Fruit fly (Drosophila melanogaster) whole organism, embryonic: ENCODE measurements around the gene mAChR-C.

Experiments
- Ada2b ChIP-seq: fragments of 200-800 bp; sonication (Bioruptor generic); IDR thresholded peaks from 2 replicates; pipeline ENCODE4 v1.3.6; 2022; ENCODE audit warnings: missing biosample characterization, missing genetic modification characterization
- Atf6 ChIP-seq: fragments of 200-800 bp; sonication (Bioruptor generic); IDR thresholded peaks from 2 replicates; pipeline ENCODE4 v1.3.6; 2022; ENCODE audit warnings: missing biosample characterization, missing genetic modification characterization
- B-H2 ChIP-seq: fragments of 200-800 bp; sonication (Bioruptor generic); optimal IDR thresholded peaks from 2 replicates; lab custom pipeline; 2018; ENCODE audit warnings: missing biosample characterization, mild to moderate bottlenecking, missing genetic modification characterization
- BtbVII ChIP-seq: fragments of 200-800 bp; sonication (Bioruptor generic); optimal IDR thresholded peaks from 3 replicates; lab custom pipeline; 2017; ENCODE audit warnings: missing biosample characterization, mild to moderate bottlenecking, missing genetic modification characterization
- Bteb2 ChIP-seq: fragments of 200-800 bp; sonication (Bioruptor generic); optimal IDR thresholded peaks from 2 replicates; lab custom pipeline; 2016; ENCODE audit warnings: missing biosample characterization, missing genetic modification characterization
- CG1233 ChIP-seq: fragments of 200-800 bp; sonication (Bioruptor generic); optimal IDR thresholded peaks from 4 replicates; lab custom pipeline; 2018; ENCODE audit warnings: missing biosample characterization, mild to moderate bottlenecking, missing genetic modification characterization
- CG12769 ChIP-seq: fragments of 200-800 bp; sonication (Bioruptor generic); optimal IDR thresholded peaks from 2 replicates; lab custom pipeline; 2019; ENCODE audit warnings: missing biosample characterization, mild to moderate bottlenecking, missing genetic modification characterization, moderate library complexity
- CG14014 ChIP-seq: fragments of 200-800 bp; sonication (Bioruptor generic); IDR thresholded peaks from 2 replicates; pipeline ENCODE4 v1.3.6; 2022; ENCODE audit warnings: missing biosample characterization, missing genetic modification characterization
- CG14667 ChIP-seq: fragments of 200-800 bp; sonication (Bioruptor generic); IDR thresholded peaks from 2 replicates; pipeline ENCODE4 v1.3.6; 2022; ENCODE audit warnings: missing biosample characterization, missing genetic modification characterization
- CG17328 ChIP-seq: fragments of 200-800 bp; sonication (Bioruptor generic); IDR thresholded peaks from 2 replicates; pipeline ENCODE4 v1.3.6; 2022; ENCODE audit warnings: missing biosample characterization, missing genetic modification characterization
- CG17612 ChIP-seq: fragments of 200-800 bp; sonication (Bioruptor generic); IDR thresholded peaks from 2 replicates; pipeline ENCODE4 v1.3.6; 2022; ENCODE audit warnings: missing biosample characterization, missing genetic modification characterization
- CG2116 ChIP-seq: fragments of 200-800 bp; sonication (Bioruptor generic); optimal IDR thresholded peaks from 3 replicates; lab custom pipeline; 2018; ENCODE audit warnings: missing biosample characterization, mild to moderate bottlenecking, missing genetic modification characterization
- CG4730 ChIP-seq: fragments of 200-800 bp; sonication (Bioruptor generic); IDR thresholded peaks from 2 replicates; pipeline ENCODE4 v1.3.6; 2022; ENCODE audit warnings: missing biosample characterization, missing genetic modification characterization
- CG5180 ChIP-seq: fragments of 200-800 bp; sonication (Bioruptor generic); optimal IDR thresholded peaks from 3 replicates; lab custom pipeline; 2017; ENCODE audit warnings: missing biosample characterization, missing genetic modification characterization, mild to moderate bottlenecking, moderate library complexity, missing genetic modification reagents
- CG8290 ChIP-seq, 3 experiments: fragments of 200-800 bp; sonication (Bioruptor generic); optimal IDR thresholded peaks; 2 replicates each; lab custom pipeline; 2016 to 2019; ENCODE audit warnings: missing biosample characterization in 3 of 3, missing genetic modification characterization in 3 of 3, mild to moderate bottlenecking in 2 of 3, moderate library complexity in 1 of 3
- CG8388 ChIP-seq: fragments of 200-800 bp; sonication (Bioruptor generic); optimal IDR thresholded peaks from 2 replicates; lab custom pipeline; 2019; ENCODE audit warnings: missing biosample characterization, mild to moderate bottlenecking, missing genetic modification characterization, moderate library complexity
- CG8478 ChIP-seq: fragments of >200 bp; optimal IDR thresholded peaks from 2 replicates; lab custom pipeline; 2018
- Camta ChIP-seq: fragments of 200-800 bp; sonication (Bioruptor generic); optimal IDR thresholded peaks from 2 replicates; lab custom pipeline; 2016; ENCODE audit warnings: missing biosample characterization, missing genetic modification characterization
- Dbx ChIP-seq: fragments of 200-800 bp; sonication (Bioruptor generic); IDR thresholded peaks from 3 replicates; pipeline ENCODE4 v1.3.6; 2022; ENCODE audit warnings: missing biosample characterization, missing genetic modification characterization
- Dp ChIP-seq: fragments of 200-800 bp; sonication (Bioruptor generic); optimal IDR thresholded peaks from 2 replicates; lab custom pipeline; 2018; ENCODE audit warnings: missing biosample characterization, mild to moderate bottlenecking, missing genetic modification characterization, moderate library complexity
- H15 ChIP-seq: fragments of 200-800 bp; sonication (Bioruptor generic); IDR thresholded peaks from 3 replicates; pipeline ENCODE4 v1.3.6; 2022; ENCODE audit warnings: missing biosample characterization, missing genetic modification characterization
- MESR4 ChIP-seq: fragments of 200-800 bp; sonication (Bioruptor generic); optimal IDR thresholded peaks from 2 replicates; lab custom pipeline; 2018; ENCODE audit warnings: missing biosample characterization, mild to moderate bottlenecking, missing genetic modification characterization, moderate library complexity
- Nf-YB ChIP-seq: fragments of 200-800 bp; sonication (Bioruptor generic); optimal IDR thresholded peaks from 3 replicates; lab custom pipeline; 2019; ENCODE audit warnings: missing biosample characterization, mild to moderate bottlenecking, missing genetic modification characterization, moderate library complexity
- NfI ChIP-seq: fragments of 200-800 bp; sonication (Bioruptor generic); optimal IDR thresholded peaks from 3 replicates; lab custom pipeline; 2018; ENCODE audit warnings: missing biosample characterization, mild to moderate bottlenecking, missing genetic modification characterization, moderate library complexity
- Sox102F ChIP-seq: fragments of 200-800 bp; sonication (Bioruptor generic); optimal IDR thresholded peaks from 2 replicates; lab custom pipeline; 2018; ENCODE audit warnings: missing biosample characterization, mild to moderate bottlenecking, missing genetic modification characterization, moderate library complexity
- ab ChIP-seq: fragments of 200-800 bp; sonication (Bioruptor generic); optimal IDR thresholded peaks from 2 replicates; lab custom pipeline; 2016; ENCODE audit warnings: missing biosample characterization, missing genetic modification characterization
- en ChIP-seq: fragments of 200-800 bp; sonication (Bioruptor generic); optimal IDR thresholded peaks from 2 replicates; lab custom pipeline; 2016; ENCODE audit warnings: missing biosample characterization, missing genetic modification characterization
- gcm2 ChIP-seq: fragments of 200-800 bp; sonication (Bioruptor generic); optimal IDR thresholded peaks from 2 replicates; lab custom pipeline; 2016; ENCODE audit warnings: missing biosample characterization, missing genetic modification characterization
- grn ChIP-seq: fragments of 200-800 bp; sonication (Bioruptor generic); optimal IDR thresholded peaks from 3 replicates; lab custom pipeline; 2017; ENCODE audit warnings: missing biosample characterization, missing genetic modification characterization
- her ChIP-seq: fragments of 200-800 bp; sonication (Bioruptor generic); optimal IDR thresholded peaks from 2 replicates; lab custom pipeline; 2016; ENCODE audit warnings: missing biosample characterization, missing genetic modification characterization
- inv ChIP-seq: fragments of 200-800 bp; sonication (Bioruptor generic); IDR thresholded peaks from 2 replicates; pipeline ENCODE4 v1.3.6; 2022; ENCODE audit warnings: missing biosample characterization, missing genetic modification characterization; ENCODE audit not compliant: partially characterized antibody
- kah ChIP-seq: fragments of 200-800 bp; sonication (Bioruptor generic); optimal IDR thresholded peaks from 2 replicates; lab custom pipeline; 2018; ENCODE audit warnings: missing biosample characterization, mild to moderate bottlenecking, missing genetic modification characterization
- lola ChIP-seq, 3 experiments: fragments of >200 bp in 2 of 3; fragments of 200-800 bp in 1 of 3; sonication (Bioruptor generic) in 1 of 3; optimal IDR thresholded peaks; 2 replicates each; lab custom pipeline; 2017 to 2019; ENCODE audit warnings: missing biosample characterization in 3 of 3, missing genetic modification characterization in 3 of 3, mild to moderate bottlenecking in 1 of 3, moderate library complexity in 1 of 3
- rib ChIP-seq: fragments of 200-800 bp; sonication (Bioruptor generic); IDR thresholded peaks from 2 replicates; pipeline ENCODE4 v1.3.6; 2022; ENCODE audit warnings: missing biosample characterization, missing genetic modification characterization
- sd ChIP-seq: fragments of 200-800 bp; sonication (Bioruptor generic); optimal IDR thresholded peaks from 3 replicates; lab custom pipeline; 2018; ENCODE audit warnings: missing biosample characterization, mild to moderate bottlenecking, missing genetic modification characterization, moderate library complexity
- sisA ChIP-seq: fragments of 200-800 bp; sonication (Bioruptor generic); IDR thresholded peaks from 2 replicates; pipeline ENCODE4 v1.3.6; 2022; ENCODE audit warnings: missing biosample characterization, missing genetic modification characterization
- slbo ChIP-seq: fragments of 200-800 bp; sonication (Bioruptor generic); IDR thresholded peaks from 2 replicates; pipeline ENCODE4 v1.3.6; 2022; ENCODE audit warnings: missing biosample characterization, missing genetic modification characterization
- sna ChIP-seq: fragments of 200-800 bp; sonication (Bioruptor generic); IDR thresholded peaks from 2 replicates; pipeline ENCODE4 v1.3.6; 2022; ENCODE audit warnings: missing biosample characterization, missing genetic modification characterization; ENCODE audit not compliant: partially characterized antibody
- wek ChIP-seq: fragments of 200-800 bp; sonication (Bioruptor generic); optimal IDR thresholded peaks from 3 replicates; lab custom pipeline; 2018; ENCODE audit warnings: missing biosample characterization, mild to moderate bottlenecking, missing genetic modification characterization, moderate library complexity
- zfh2 ChIP-seq: fragments of 200-800 bp; sonication (Bioruptor generic); optimal IDR thresholded peaks from 2 replicates; lab custom pipeline; 2016; ENCODE audit warnings: missing biosample characterization, missing genetic modification characterization

The mAChR-C gene

DNA sequence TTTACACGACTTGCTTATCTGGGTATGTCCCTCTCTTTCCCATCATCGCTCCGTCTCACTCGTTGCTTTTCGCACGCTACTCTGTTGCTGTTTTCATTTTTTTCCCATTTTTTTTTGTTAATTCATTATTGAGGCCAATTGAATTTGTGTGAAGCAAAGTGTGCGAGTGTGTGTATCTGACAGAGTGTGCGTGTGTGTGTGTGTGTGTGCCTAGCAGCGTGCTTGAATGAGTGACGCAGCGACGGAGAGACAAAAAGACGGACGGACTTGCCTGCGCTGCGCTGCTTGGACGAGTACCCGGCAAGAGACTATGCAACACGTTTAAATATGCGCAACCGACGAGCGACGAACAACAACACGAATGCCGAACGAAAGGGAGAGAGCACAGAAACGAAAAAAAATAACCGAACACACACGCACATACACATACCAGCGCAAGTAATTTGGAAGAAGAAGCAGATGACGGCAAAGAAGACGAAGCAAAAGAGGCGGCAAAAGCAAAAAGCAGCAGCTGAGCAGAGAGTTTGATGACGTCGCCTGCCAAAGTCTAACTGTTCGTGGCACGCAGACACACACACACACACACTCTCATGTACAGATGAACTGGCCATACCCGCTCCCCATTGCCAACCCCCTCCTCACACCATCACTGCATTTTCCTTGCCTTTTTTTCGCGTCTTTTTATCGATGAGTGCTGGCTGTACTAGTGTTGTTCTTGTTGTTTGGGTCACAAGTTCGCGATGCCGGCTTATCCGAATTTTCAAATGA is 30.2 kb upstream of the mAChR-C start (continued):
- TF ChIP-seq inv (GFP tag; lab: Robert Waterston, UW), result no peak
- no peak for TF ChIP-seq Camta (GFP tag; lab: Kevin White, UChicago)
- TF ChIP-seq zfh2 (GFP tag; lab: Kevin White, UChicago), result peak; percentile 89
- TF ChIP-seq en, result no peak
- TF ChIP-seq kah, result no peak
- peak; percentile 68 for TF ChIP-seq CG5180 (GFP tag; lab: Kevin White, UChicago)
- TF ChIP-seq NfI (GFP tag; lab: Kevin White, UChicago), result no peak
- TF ChIP-seq CG4730 (GFP tag; lab: Robert Waterston, UW), result no peak
- TF ChIP-seq CG1233, result peak; percentile 100
- no peak for TF ChIP-seq CG14014 (GFP tag; lab: Robert Waterston, UW)
- peak; percentile 4 for TF ChIP-seq B-H2
- TF ChIP-seq Nf-YB (GFP tag; lab: Kevin White, UChicago), result no peak
- peak; percentile 49; the same call in 1 of the 2 replicates for TF ChIP-seq sna
- TF ChIP-seq BtbVII (GFP tag; lab: Kevin White, UChicago), result no peak
- no peak; the same call in 2 of the 3 replicates for TF ChIP-seq H15 (GFP tag; lab: Robert Waterston, UW)
- no peak for TF ChIP-seq CG8290 (GFP tag; optimal IDR thresholded peaks at IDR 0.05; lab: Kevin White, UChicago)
- peak in 1 of 2 experiments; percentile 39 for TF ChIP-seq CG8290 (tag; optimal IDR thresholded peaks at IDR 0.05; lab: Kevin White, UChicago)
- TF ChIP-seq gcm2 (GFP tag; lab: Kevin White, UChicago), result no peak
- TF ChIP-seq Ada2b (GFP tag; lab: Robert Waterston, UW), result no peak
- no peak for TF ChIP-seq Bteb2 (GFP tag; lab: Kevin White, UChicago)
- TF ChIP-seq sisA (GFP tag; lab: Robert Waterston, UW), result no peak
- TF ChIP-seq CG8388 (GFP tag; lab: Kevin White, UChicago), result no peak
- TF ChIP-seq CG17328 (GFP tag; lab: Robert Waterston, UW), result no peak
- TF ChIP-seq MESR4 (GFP tag; lab: Kevin White, UChicago), result no peak
- no peak for TF ChIP-seq slbo (GFP tag; lab: Robert Waterston, UW)
- no peak for TF ChIP-seq CG2116 (GFP tag; lab: Kevin White, UChicago)
- TF ChIP-seq CG17612 (GFP tag; lab: Robert Waterston, UW), result no peak
- TF ChIP-seq sd (tag; lab: Kevin White, UChicago), result peak; percentile 71
- no peak for TF ChIP-seq Dp (GFP tag; lab: Kevin White, UChicago)
- no peak for TF ChIP-seq wek (GFP tag; lab: Kevin White, UChicago)
- TF ChIP-seq ab, result no peak
- peak; percentile 46 for TF ChIP-seq CG12769 (tag; lab: Kevin White, UChicago)
- no peak for TF ChIP-seq Sox102F
- TF ChIP-seq Dbx, result no peak
- TF ChIP-seq Atf6 (GFP tag; lab: Robert Waterston, UW), result 0 out of 2 replicates have a peak, but pooled peaks have one; percentile 28
- peak; percentile 1 for TF ChIP-seq grn (GFP tag; lab: Kevin White, UChicago)
- TF ChIP-seq rib, result peak; percentile 53; the same call in 1 of the 2 replicates
- TF ChIP-seq CG8478 (lab: Kevin White, UChicago), result peak; percentile 70
- TF ChIP-seq her (GFP tag; lab: Kevin White, UChicago), result no peak
- no peak for TF ChIP-seq CG14667 (GFP tag; lab: Robert Waterston, UW)
- peak in 1 of 3 experiments; percentile 7 for TF ChIP-seq lola (GFP tag; optimal IDR thresholded peaks at IDR 0.05; lab: Kevin White, UChicago)
- TF ChIP-seq, all 482 proteins: peak for 58
